Fruit fly (Drosophila melanogaster) Kc167 (cell line): Measurements from ENCODE around the gene Eip74EF.

Source experiments
- Sin3A ChIP-seq: fragments of >200 bp; optimal IDR thresholded peaks from 2 replicates; lab custom pipeline; 2018; ENCODE audit warnings: missing external identifiers
- insv ChIP-seq: fragments of >200 bp; optimal IDR thresholded peaks from 3 replicates; lab custom pipeline; 2018; ENCODE audit warnings: missing external identifiers

DNA sequence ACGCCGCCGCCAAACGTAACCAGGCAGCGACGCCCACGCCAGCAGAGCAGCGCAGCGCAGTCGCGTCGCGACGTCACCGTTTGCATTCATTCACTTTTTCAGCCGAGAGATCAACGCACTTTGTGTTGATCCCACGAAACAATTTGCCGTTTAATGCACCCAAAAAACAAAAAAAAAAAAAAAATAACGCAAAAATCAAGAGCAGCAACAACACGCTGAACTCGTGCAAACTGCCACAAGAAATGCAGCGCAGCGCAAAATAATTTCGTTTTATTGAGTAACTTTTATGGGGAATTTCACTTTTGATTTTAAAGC is 10.1 kb downstream of the Eip74EF start:
- TF ChIP-seq insv (lab: Kevin White, UChicago) (no peak), Sin3A (lab: Kevin White, UChicago) (no peak)
